Worm (Caenorhabditis elegans) whole organism, mixed stage, embryonic: ENCODE measurements around the gene skpo-3.

ENCODE experiments used
- flh-1 ChIP-seq: fragments of 200-800 bp; sonication (Bioruptor generic); optimal IDR thresholded peaks from 2 replicates; lab custom pipeline; 2018; ENCODE audit warnings: mild to moderate bottlenecking, missing genetic modification characterization, moderate library complexity, missing compliant biosample characterization
- ham-2 ChIP-seq: fragments of 200-800 bp; sonication (Bioruptor generic); optimal IDR thresholded peaks from 2 replicates; lab custom pipeline; 2018; ENCODE audit warnings: mild to moderate bottlenecking, missing genetic modification characterization, missing compliant biosample characterization
- nhr-76 ChIP-seq: sonication (generic microtip); optimal IDR thresholded peaks from 2 replicates; lab custom pipeline; 2017; ENCODE audit warnings: missing biosample characterization, missing genetic modification characterization

- TF ChIP-seq nhr-76 (no peak), flh-1 (GFP tag; lab: Kevin White, UChicago) (no peak), ham-2 (GFP tag; lab: Kevin White, UChicago) (no peak)
These were observed 21.6 kb upstream of the skpo-3 start for ce11 chrII:7224074-7224473.
